Worm (Caenorhabditis elegans) whole organism, mixed stage, embryonic: ENCODE results near the gene akt-1.

Experiments used
- M03D4.4 ChIP-seq: sonication (generic microtip); optimal IDR thresholded peaks from 2 replicates; lab custom pipeline; 2017; ENCODE audit warnings: mild to moderate bottlenecking, missing genetic modification characterization, missing compliant biosample characterization
- bed-3 ChIP-seq: fragments of 200-800 bp; sonication (Bioruptor generic); optimal IDR thresholded peaks from 3 replicates; lab custom pipeline; 2018; ENCODE audit warnings: mild to moderate bottlenecking, missing genetic modification characterization, moderate library complexity, missing compliant biosample characterization
- blmp-1 ChIP-seq: fragments of 150-350 bp; optimal IDR thresholded peaks from 2 replicates; lab custom pipeline; 2014; ENCODE audit warnings: missing biosample characterization, missing genetic modification characterization
- ceh-39 ChIP-seq: fragments of 150-350 bp; optimal IDR thresholded peaks from 2 replicates; lab custom pipeline; 2014; ENCODE audit warnings: missing biosample characterization, missing genetic modification characterization
- ceh-43 ChIP-seq: fragments of 200-800 bp; sonication (Bioruptor generic); optimal IDR thresholded peaks from 2 replicates; lab custom pipeline; 2018; ENCODE audit warnings: mild to moderate bottlenecking, missing genetic modification characterization, moderate library complexity, missing compliant biosample characterization
- ces-1 ChIP-seq: fragments of 150-350 bp; optimal IDR thresholded peaks from 2 replicates; lab custom pipeline; 2014; ENCODE audit warnings: missing biosample characterization, missing genetic modification reagents, missing genetic modification characterization
- cnd-1 ChIP-seq: fragments of 200-800 bp; sonication (Bioruptor generic); optimal IDR thresholded peaks from 2 replicates; lab custom pipeline; 2018; ENCODE audit warnings: mild to moderate bottlenecking, missing genetic modification characterization, missing compliant biosample characterization
- drap-1 ChIP-seq: fragments of 200-800 bp; sonication (Bioruptor generic); optimal IDR thresholded peaks from 3 replicates; lab custom pipeline; 2018; ENCODE audit warnings: mild to moderate bottlenecking, missing genetic modification characterization, missing compliant biosample characterization
- elt-1 ChIP-seq: sonication (generic microtip); optimal IDR thresholded peaks from 2 replicates; lab custom pipeline; 2017; ENCODE audit warnings: missing genetic modification characterization, mild to moderate bottlenecking, missing compliant biosample characterization, antibody characterized with exemption, moderate library complexity, borderline replicate concordance; ENCODE audit not compliant: insufficient read depth
- elt-3 ChIP-seq: fragments of 150-350 bp; optimal IDR thresholded peaks from 2 replicates; lab custom pipeline; 2014; ENCODE audit warnings: missing biosample characterization, missing genetic modification characterization
- flh-1 ChIP-seq: fragments of 200-800 bp; sonication (Bioruptor generic); optimal IDR thresholded peaks from 2 replicates; lab custom pipeline; 2018; ENCODE audit warnings: mild to moderate bottlenecking, missing genetic modification characterization, moderate library complexity, missing compliant biosample characterization
- ham-2 ChIP-seq: fragments of 200-800 bp; sonication (Bioruptor generic); optimal IDR thresholded peaks from 2 replicates; lab custom pipeline; 2018; ENCODE audit warnings: mild to moderate bottlenecking, missing genetic modification characterization, missing compliant biosample characterization
- hlh-1 ChIP-seq: fragments of 150-350 bp; optimal IDR thresholded peaks from 2 replicates; lab custom pipeline; 2014; ENCODE audit warnings: missing biosample characterization, missing genetic modification reagents, missing genetic modification characterization
- lin-32 ChIP-seq: fragments of 200-800 bp; sonication (Bioruptor generic); optimal IDR thresholded peaks from 2 replicates; lab custom pipeline; 2018; ENCODE audit warnings: mild to moderate bottlenecking, missing genetic modification characterization, missing compliant biosample characterization
- lsy-2 ChIP-seq: fragments of 150-350 bp; optimal IDR thresholded peaks from 2 replicates; lab custom pipeline; 2014; ENCODE audit warnings: missing biosample characterization, missing genetic modification characterization
- mab-5 ChIP-seq: fragments of 150-350 bp; optimal IDR thresholded peaks from 2 replicates; lab custom pipeline; 2014; ENCODE audit warnings: missing biosample characterization, missing genetic modification characterization
- mep-1 ChIP-seq: fragments of 150-350 bp; optimal IDR thresholded peaks from 2 replicates; lab custom pipeline; 2017; ENCODE audit warnings: missing biosample characterization, missing genetic modification reagents, missing genetic modification characterization, inconsistent platforms
- mls-2 ChIP-seq: sonication (generic microtip); optimal IDR thresholded peaks from 2 replicates; lab custom pipeline; 2016; ENCODE audit warnings: mild to moderate bottlenecking, missing genetic modification characterization, moderate library complexity, missing compliant biosample characterization
- nhr-12 ChIP-seq: fragments of 150-350 bp; optimal IDR thresholded peaks from 2 replicates; lab custom pipeline; 2014; ENCODE audit warnings: missing biosample characterization, missing genetic modification characterization
- nhr-2 ChIP-seq: fragments of 150-350 bp; optimal IDR thresholded peaks from 2 replicates; lab custom pipeline; 2014; ENCODE audit warnings: missing biosample characterization, missing genetic modification characterization
- nhr-237 ChIP-seq: fragments of 150-350 bp; optimal IDR thresholded peaks from 2 replicates; lab custom pipeline; 2014; ENCODE audit warnings: missing biosample characterization, missing genetic modification characterization
- nhr-28 ChIP-seq: fragments of 150-350 bp; optimal IDR thresholded peaks from 2 replicates; lab custom pipeline; 2014; ENCODE audit warnings: missing biosample characterization, missing genetic modification characterization
- nhr-76 ChIP-seq: sonication (generic microtip); optimal IDR thresholded peaks from 2 replicates; lab custom pipeline; 2017; ENCODE audit warnings: missing biosample characterization, missing genetic modification characterization
- pha-4 ChIP-seq: fragments of 150-350 bp; optimal IDR thresholded peaks from 2 replicates; lab custom pipeline; 2018; ENCODE audit warnings: missing biosample characterization, missing genetic modification reagents, missing genetic modification characterization
- sem-2 ChIP-seq: fragments of 200-800 bp; sonication (Bioruptor generic); optimal IDR thresholded peaks from 2 replicates; lab custom pipeline; 2018; ENCODE audit warnings: mild to moderate bottlenecking, missing genetic modification characterization, missing compliant biosample characterization
- snpc-4 ChIP-seq: fragments of 150-350 bp; optimal IDR thresholded peaks from 2 replicates; lab custom pipeline; 2014; ENCODE audit warnings: missing biosample characterization, missing genetic modification characterization
- sptf-1 ChIP-seq: sonication (generic microtip); optimal IDR thresholded peaks from 2 replicates; lab custom pipeline; 2017; ENCODE audit warnings: mild to moderate bottlenecking, missing genetic modification characterization, moderate library complexity, missing compliant biosample characterization
- tbx-8 ChIP-seq: fragments of 200-800 bp; sonication (Bioruptor generic); optimal IDR thresholded peaks from 2 replicates; lab custom pipeline; 2018; ENCODE audit warnings: mild to moderate bottlenecking, missing genetic modification characterization, moderate library complexity, missing compliant biosample characterization
- unc-120 ChIP-seq: sonication (generic microtip); optimal IDR thresholded peaks from 2 replicates; lab custom pipeline; 2017; ENCODE audit warnings: missing genetic modification characterization, missing compliant biosample characterization; ENCODE audit not compliant: poor library complexity, severe bottlenecking
- unc-39 ChIP-seq: fragments of 150-350 bp; optimal IDR thresholded peaks from 2 replicates; lab custom pipeline; 2014; ENCODE audit warnings: missing biosample characterization, missing genetic modification characterization
- zip-8 ChIP-seq: fragments of 150-350 bp; optimal IDR thresholded peaks from 2 replicates; lab custom pipeline; 2014; ENCODE audit warnings: missing biosample characterization, missing genetic modification characterization
- ztf-11 ChIP-seq: fragments of 150-350 bp; optimal IDR thresholded peaks from 2 replicates; lab custom pipeline; 2014; ENCODE audit warnings: missing biosample characterization, missing genetic modification characterization

akt-1 gene

DNA sequence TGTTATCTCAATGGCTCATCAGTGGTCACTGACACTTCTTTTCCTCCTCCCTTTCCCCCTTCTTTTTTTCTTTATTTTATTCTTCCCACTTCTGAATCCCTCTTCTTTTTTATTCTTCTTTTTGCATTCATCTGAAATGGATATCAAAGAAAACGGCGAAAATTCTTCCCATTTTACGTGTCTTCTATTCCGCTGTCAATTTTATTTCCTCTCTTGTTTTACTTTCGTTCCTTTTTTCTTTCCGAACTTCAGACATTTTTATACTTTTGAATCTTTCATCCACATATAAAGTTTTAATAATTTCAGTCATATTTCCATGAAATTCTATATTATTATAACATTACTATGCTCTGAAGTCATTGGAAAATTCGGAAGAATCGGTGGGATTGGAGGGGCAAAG, 38.6 kb downstream of the akt-1 start, which contains the start of gene B0024.3:
B0024.3 (plus strand) TSS at position 301 of the 400 bp plus-strand sequence.
- no peak for TF ChIP-seq ham-2 (GFP tag; lab: Kevin White, UChicago)
- TF ChIP-seq drap-1, result no peak
- no peak for TF ChIP-seq ztf-11 (tag; lab: Kevin White, UChicago)
- no peak for TF ChIP-seq unc-120 (tag; lab: Kevin White, UChicago)
- no peak for TF ChIP-seq M03D4.4 (tag; lab: Kevin White, UChicago)
- no peak for TF ChIP-seq ceh-43
- TF ChIP-seq sem-2 (GFP tag; lab: Kevin White, UChicago), result no peak
- TF ChIP-seq unc-39, result no peak
- TF ChIP-seq elt-1 (tag; lab: Kevin White, UChicago), result no peak
- TF ChIP-seq hlh-1 (tag; lab: Kevin White, UChicago), result no peak
- TF ChIP-seq pha-4, result no peak
- TF ChIP-seq nhr-2, result no peak
- no peak for TF ChIP-seq zip-8 (tag; lab: Kevin White, UChicago)
- TF ChIP-seq mep-1 (tag; lab: Kevin White, UChicago), result no peak
- no peak for TF ChIP-seq lsy-2 (tag; lab: Kevin White, UChicago)

DNA sequence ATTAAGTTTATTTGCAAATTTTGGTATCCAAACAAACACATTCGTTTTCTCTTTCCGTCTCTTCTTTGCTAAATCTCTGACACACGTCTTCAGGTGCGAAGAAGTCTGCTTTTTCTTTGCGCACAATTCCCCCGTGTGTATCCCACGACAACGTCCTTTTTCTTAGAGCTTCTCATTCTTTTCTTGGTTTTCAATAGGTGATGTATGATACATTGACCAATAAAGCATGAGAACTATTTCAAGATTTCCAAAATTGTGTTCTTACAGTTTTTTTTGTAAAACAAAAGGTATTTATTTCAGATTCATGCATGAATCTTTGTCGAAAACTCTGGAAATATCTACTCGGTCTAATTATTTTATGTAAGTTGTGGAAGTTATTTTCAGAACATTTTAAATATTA, 41.0 kb downstream of the akt-1 start, which contains the start of gene B0024.15:
B0024.15 (plus strand) TSS at position 301 of the 400 bp plus-strand sequence.
- TF ChIP-seq blmp-1 (tag; lab: Kevin White, UChicago), result no peak
- TF ChIP-seq nhr-28 (tag; lab: Kevin White, UChicago), result no peak
- TF ChIP-seq pha-4, result no peak
- TF ChIP-seq elt-3 (tag; lab: Kevin White, UChicago), result no peak
- TF ChIP-seq ceh-43, result no peak
- TF ChIP-seq nhr-237 (tag; lab: Kevin White, UChicago), result no peak
- no peak for TF ChIP-seq tbx-8 (GFP tag; lab: Kevin White, UChicago)
- TF ChIP-seq nhr-12 (tag; lab: Kevin White, UChicago), result no peak

DNA sequence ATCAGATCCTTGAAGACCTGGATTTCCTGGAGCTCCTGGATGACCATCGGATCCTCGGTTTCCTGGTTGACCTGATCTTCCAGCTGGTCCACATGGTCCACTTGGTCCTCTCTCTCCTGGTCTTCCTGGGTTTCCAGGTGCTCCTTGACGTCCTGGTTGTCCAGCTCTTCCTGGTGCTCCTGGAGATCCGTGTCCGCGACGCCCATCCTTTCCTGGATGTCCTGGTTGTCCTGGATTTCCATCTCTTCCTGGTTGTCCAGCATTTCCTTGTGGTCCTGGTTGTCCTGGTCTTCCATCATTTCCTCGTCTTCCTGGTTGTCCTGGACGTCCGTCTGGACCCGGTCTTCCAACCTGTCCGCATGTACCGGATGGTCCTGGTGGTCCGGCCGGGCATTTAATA, 43.1 kb downstream of the akt-1 start:
- TF ChIP-seq sptf-1 (no peak), lin-32 (GFP tag; lab: Kevin White, UChicago) (no peak), lsy-2 (tag; lab: Kevin White, UChicago) (no peak), sem-2 (GFP tag; lab: Kevin White, UChicago) (no peak), mls-2 (tag; lab: Kevin White, UChicago) (no peak), mep-1 (tag; lab: Kevin White, UChicago) (no peak), nhr-2 (no peak), zip-8 (tag; lab: Kevin White, UChicago) (no peak), unc-120 (tag; lab: Kevin White, UChicago) (no peak), ham-2 (GFP tag; lab: Kevin White, UChicago) (no peak), mab-5 (tag; lab: Kevin White, UChicago) (no peak), elt-1 (tag; lab: Kevin White, UChicago) (no peak), nhr-237 (tag; lab: Kevin White, UChicago) (no peak)

DNA sequence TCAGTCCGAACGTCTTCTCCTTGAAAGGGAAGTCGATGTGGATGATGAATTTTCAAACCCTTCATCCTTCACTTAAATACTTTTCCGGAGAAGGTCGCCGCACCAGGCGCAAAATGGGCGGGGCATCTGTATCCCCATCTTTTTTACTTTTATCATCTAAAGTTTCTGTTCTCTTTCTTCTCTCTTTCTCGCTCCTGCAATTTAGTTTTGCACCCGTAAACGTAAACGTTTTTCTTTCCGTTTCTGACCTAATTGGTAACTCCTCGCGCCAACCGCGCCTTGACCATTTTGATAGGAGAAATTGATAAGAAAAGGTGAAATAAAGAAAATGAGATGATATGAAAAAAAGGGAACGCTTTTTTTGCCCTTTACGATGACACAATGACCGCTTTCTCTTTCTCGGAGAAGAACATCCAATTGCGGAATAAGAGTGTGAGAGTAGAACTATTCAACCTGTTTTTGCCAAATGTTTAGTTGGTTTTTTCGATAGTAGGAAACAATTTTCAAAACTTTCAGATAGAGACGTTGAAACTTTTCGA, 44.2 kb downstream of the akt-1 start, which contains the start of gene col-149:
col-149 (minus strand) TSS at position 51 of the 539 bp plus-strand sequence.
- no peak for TF ChIP-seq lin-32 (GFP tag; lab: Kevin White, UChicago)
- TF ChIP-seq ceh-43, result no peak
- TF ChIP-seq cnd-1 (tag; lab: Kevin White, UChicago), result no peak
- no peak for TF ChIP-seq drap-1
- TF ChIP-seq ceh-39 (tag; lab: Kevin White, UChicago), result no peak
- TF ChIP-seq ces-1 (GFP tag; lab: Kevin White, UChicago), result no peak
- no peak for TF ChIP-seq nhr-28 (tag; lab: Kevin White, UChicago)
- TF ChIP-seq nhr-2, result no peak
- TF ChIP-seq hlh-1 (tag; lab: Kevin White, UChicago), result no peak
- TF ChIP-seq snpc-4 (tag; lab: Kevin White, UChicago), result no peak
- TF ChIP-seq nhr-12 (tag; lab: Kevin White, UChicago), result no peak
- TF ChIP-seq mab-5 (tag; lab: Kevin White, UChicago), result no peak

DNA sequence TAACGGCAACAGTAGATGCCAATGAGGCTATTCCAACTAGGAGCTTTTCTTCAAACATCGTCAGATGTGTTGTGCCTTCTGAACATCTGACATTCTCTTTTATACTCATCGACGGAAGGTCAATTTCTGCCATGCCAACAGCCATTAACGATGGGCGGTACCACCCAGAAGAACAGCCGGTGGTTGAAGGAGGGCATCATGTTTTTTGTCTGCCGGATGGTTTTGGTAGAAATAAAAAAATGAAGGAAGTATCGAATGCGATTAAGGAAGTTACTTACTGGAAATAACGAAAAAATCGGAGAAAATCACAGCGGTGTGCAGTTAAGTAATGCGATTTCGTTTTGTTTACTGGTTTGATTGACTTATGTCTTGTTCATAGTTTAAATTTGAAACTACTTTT, 45.8 kb downstream of the akt-1 start, which contains the start of gene col-150:
col-150 (minus strand) TSS at position 101 of the 400 bp plus-strand sequence.
- no peak for TF ChIP-seq mls-2 (tag; lab: Kevin White, UChicago)
- TF ChIP-seq snpc-4 (tag; lab: Kevin White, UChicago), result no peak
- TF ChIP-seq ztf-11 (tag; lab: Kevin White, UChicago), result no peak
- no peak for TF ChIP-seq hlh-1 (tag; lab: Kevin White, UChicago)
- TF ChIP-seq elt-1 (tag; lab: Kevin White, UChicago), result no peak
- TF ChIP-seq sem-2 (GFP tag; lab: Kevin White, UChicago), result no peak
- no peak for TF ChIP-seq sptf-1
- TF ChIP-seq mep-1 (tag; lab: Kevin White, UChicago), result no peak
- TF ChIP-seq unc-120 (tag; lab: Kevin White, UChicago), result no peak
- no peak for TF ChIP-seq nhr-76 (tag; lab: Kevin White, UChicago)
- TF ChIP-seq nhr-12 (tag; lab: Kevin White, UChicago), result no peak
- TF ChIP-seq unc-39, result no peak
- TF ChIP-seq flh-1, result no peak
- no peak for TF ChIP-seq bed-3 (GFP tag; lab: Kevin White, UChicago)
- no peak for TF ChIP-seq ceh-39 (tag; lab: Kevin White, UChicago)
- no peak for TF ChIP-seq cnd-1 (tag; lab: Kevin White, UChicago)
- no peak for TF ChIP-seq nhr-237 (tag; lab: Kevin White, UChicago)
- TF ChIP-seq nhr-2, result no peak
- no peak for TF ChIP-seq pha-4
- TF ChIP-seq blmp-1 (tag; lab: Kevin White, UChicago), result no peak
- TF ChIP-seq, all 35 proteins: peak for 0
